Worm (Caenorhabditis elegans) whole organism, L2 larva: ENCODE data around the gene mab-21.

Experiments
- F13H6.1 ChIP-seq: sonication (generic microtip); optimal IDR thresholded peaks from 2 replicates; lab custom pipeline; 2016; ENCODE audit warnings: missing genetic modification characterization, missing compliant biosample characterization
- gmeb-1 ChIP-seq: fragments of 150-350 bp; optimal IDR thresholded peaks from 2 replicates; lab custom pipeline; 2014; ENCODE audit warnings: missing biosample characterization, missing genetic modification characterization
- nhr-21 ChIP-seq: fragments of 150-350 bp; optimal IDR thresholded peaks from 2 replicates; lab custom pipeline; 2014; ENCODE audit warnings: missing biosample characterization, missing genetic modification characterization
- nhr-237 ChIP-seq: fragments of 150-350 bp; optimal IDR thresholded peaks from 2 replicates; lab custom pipeline; 2014; ENCODE audit warnings: missing biosample characterization, missing genetic modification characterization
- unc-62 ChIP-seq: fragments of 150-350 bp; optimal IDR thresholded peaks from 2 replicates; lab custom pipeline; 2014; ENCODE audit warnings: missing biosample characterization, missing genetic modification reagents, missing genetic modification characterization

ce11 chrIII:4584068-4584566 lies 16.4 kb upstream of the mab-21 start, which contains the start of gene F35G12.5:
- TF ChIP-seq nhr-21 (no peak), F13H6.1 (no peak), gmeb-1 (tag; lab: Kevin White, UChicago) (no peak), unc-62 (GFP tag; lab: Kevin White, UChicago) (no peak), nhr-237 (tag; lab: Kevin White, UChicago) (no peak)
